Worm (Caenorhabditis elegans): ENCODE data around the gene F32A5.8.

DNA sequence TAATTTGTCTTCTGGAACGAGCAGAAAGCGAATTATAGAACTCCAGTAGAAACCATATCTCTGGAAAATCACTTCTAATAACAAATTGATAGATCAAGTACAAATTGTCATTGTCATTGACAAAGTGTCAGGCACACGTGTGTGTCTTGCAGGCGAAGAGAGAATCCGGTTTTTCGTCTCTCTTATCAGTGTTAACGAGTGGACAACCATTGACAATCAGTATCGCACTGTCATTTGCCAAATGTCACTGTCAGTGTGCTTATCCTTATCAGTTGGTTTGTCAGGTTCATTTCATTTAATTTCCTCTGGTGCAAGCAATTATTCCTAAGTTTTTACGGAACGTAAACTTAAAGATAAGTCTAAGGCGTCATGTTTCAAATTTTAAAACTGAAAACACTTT is 17.6 kb downstream of the F32A5.8 start:
- TF ChIP-seq ceh-9 (tag; optimal IDR thresholded peaks at IDR 0.05) (no peak), ama-1 (optimal IDR thresholded peaks at IDR 0.05) (no peak), pha-4 (tag; optimal IDR thresholded peaks at IDR 0.05) (no peak), pqm-1 (tag; optimal IDR thresholded peaks at IDR 0.05) (peak; percentile 50)
